Worm (Caenorhabditis elegans) whole organism, L1 larva: ENCODE measurements around the gene dyf-11.
A peak's percentile ranks its signal among the peaks of the same experiment; 100 is the strongest.

Experiments
- C16A3.4 ChIP-seq: fragments of 150-350 bp; optimal IDR thresholded peaks from 2 replicates; lab custom pipeline; 2014; ENCODE audit warnings: missing biosample characterization, missing genetic modification characterization
- C34B4.2 ChIP-seq: sonication (generic microtip); optimal IDR thresholded peaks from 2 replicates; lab custom pipeline; 2017; ENCODE audit warnings: mild to moderate bottlenecking, missing genetic modification characterization, missing compliant biosample characterization
- Y116A8C.19 ChIP-seq: sonication (generic microtip); optimal IDR thresholded peaks from 2 replicates; lab custom pipeline; 2016; ENCODE audit warnings: missing compliant biosample characterization, missing genetic modification characterization, borderline replicate concordance
- aha-1 ChIP-seq: fragments of 150-350 bp; optimal IDR thresholded peaks from 2 replicates; lab custom pipeline; 2014; ENCODE audit warnings: missing biosample characterization, missing genetic modification characterization
- alr-1 ChIP-seq: fragments of 200-800 bp; sonication (Bioruptor generic); optimal IDR thresholded peaks from 2 replicates; lab custom pipeline; 2018; ENCODE audit warnings: borderline replicate concordance, mild to moderate bottlenecking, missing genetic modification characterization, missing compliant biosample characterization
- ama-1 ChIP-seq: fragments of 150-350 bp; optimal IDR thresholded peaks from 2 replicates; lab custom pipeline; 2014
- blmp-1 ChIP-seq: fragments of 150-350 bp; optimal IDR thresholded peaks from 2 replicates; lab custom pipeline; 2014; ENCODE audit warnings: missing biosample characterization, missing genetic modification characterization
- ceh-82 ChIP-seq, 3 experiments: fragments of 150-350 bp in 1 of 3; sonication (generic microtip) in 2 of 3; optimal IDR thresholded peaks; 2 replicates each; lab custom pipeline; 2014 to 2017; ENCODE audit warnings: missing biosample characterization in 3 of 3, missing genetic modification characterization in 3 of 3
- ceh-90 ChIP-seq: sonication (generic microtip); optimal IDR thresholded peaks from 2 replicates; lab custom pipeline; 2016; ENCODE audit warnings: missing genetic modification characterization, missing compliant biosample characterization
- dsc-1 ChIP-seq: sonication (generic microtip); optimal IDR thresholded peaks from 2 replicates; lab custom pipeline; 2016; ENCODE audit warnings: mild to moderate bottlenecking, missing genetic modification characterization, missing compliant biosample characterization
- efl-1 ChIP-seq, 4 experiments: fragments of 150-350 bp; optimal IDR thresholded peaks in 3 of 4; peaks in 1 of 4; 1 replicate in 1 of 4; 2 replicates in 3 of 4; lab custom pipeline; 2014; ENCODE audit warnings: missing biosample characterization in 2 of 4, missing genetic modification characterization in 2 of 4, missing genetic modification reagents in 2 of 4
- efl-3 ChIP-seq: fragments of 200-800 bp; sonication (Bioruptor generic); optimal IDR thresholded peaks from 2 replicates; lab custom pipeline; 2018; ENCODE audit warnings: mild to moderate bottlenecking, missing genetic modification characterization, missing compliant biosample characterization
- egl-13 ChIP-seq: sonication (generic microtip); optimal IDR thresholded peaks from 2 replicates; lab custom pipeline; 2016; ENCODE audit warnings: missing genotype, missing genetic modification reagents, missing genetic modification characterization, missing compliant biosample characterization
- egl-27 ChIP-seq, 2 experiments: fragments of 150-350 bp in 1 of 2; sonication (generic microtip); optimal IDR thresholded peaks; 3 replicates each; lab custom pipeline; 2017 to 2018; ENCODE audit warnings: missing biosample characterization in 2 of 2, missing genetic modification characterization in 2 of 2, missing genetic modification reagents in 2 of 2
- elt-3 ChIP-seq, 6 experiments: fragments of 150-350 bp in 1 of 6; sonication (generic microtip); optimal IDR thresholded peaks; 2 replicates each; lab custom pipeline; 2017 to 2018; ENCODE audit warnings: missing biosample characterization in 6 of 6, missing genetic modification characterization in 6 of 6, inconsistent platforms in 1 of 6
- ets-5 ChIP-seq: fragments of 200-800 bp; sonication (Bioruptor generic); IDR thresholded peaks from 2 replicates; pipeline ENCODE4 v1.3.6; 2022; ENCODE audit warnings: missing genetic modification characterization, missing compliant biosample characterization
- fkh-10 ChIP-seq: sonication (generic microtip); optimal IDR thresholded peaks from 2 replicates; lab custom pipeline; 2017; ENCODE audit warnings: missing biosample characterization, missing genetic modification reagents, missing genetic modification characterization
- fos-1 ChIP-seq: fragments of 150-350 bp; optimal IDR thresholded peaks from 2 replicates; lab custom pipeline; 2014; ENCODE audit warnings: missing biosample characterization, missing genetic modification characterization
- hlh-17 ChIP-seq: fragments of 200-800 bp; sonication (Bioruptor generic); optimal IDR thresholded peaks from 2 replicates; lab custom pipeline; 2018; ENCODE audit warnings: missing genetic modification characterization, mild to moderate bottlenecking, missing compliant biosample characterization, moderate library complexity, borderline replicate concordance
- jun-1 ChIP-seq: fragments of 150-350 bp; optimal IDR thresholded peaks from 2 replicates; lab custom pipeline; 2014; ENCODE audit warnings: missing biosample characterization, missing genetic modification reagents, missing genetic modification characterization
- lin-13 ChIP-seq: fragments of 150-350 bp; optimal IDR thresholded peaks from 2 replicates; lab custom pipeline; 2014; ENCODE audit warnings: missing biosample characterization, missing genetic modification reagents, missing genetic modification characterization
- lin-14 ChIP-seq: fragments of 200-800 bp; sonication (Bioruptor generic); optimal IDR thresholded peaks from 2 replicates; lab custom pipeline; 2018; ENCODE audit warnings: mild to moderate bottlenecking, missing genetic modification characterization, moderate library complexity, missing compliant biosample characterization
- lin-35 ChIP-seq, 2 experiments: fragments of 150-350 bp; optimal IDR thresholded peaks; 2 replicates each; lab custom pipeline; 2014; ENCODE audit warnings: missing biosample characterization in 2 of 2, missing genetic modification characterization in 2 of 2, missing genetic modification reagents in 2 of 2
- lin-39 ChIP-seq: fragments of 150-350 bp; optimal IDR thresholded peaks from 2 replicates; lab custom pipeline; 2014; ENCODE audit warnings: missing biosample characterization, missing genetic modification reagents, missing genetic modification characterization
- lir-3 ChIP-seq: sonication (generic microtip); optimal IDR thresholded peaks from 2 replicates; lab custom pipeline; 2016; ENCODE audit warnings: mild to moderate bottlenecking, missing genetic modification characterization, moderate library complexity, missing compliant biosample characterization; ENCODE audit not compliant: poor library complexity
- lsy-2 ChIP-seq, 2 experiments: fragments of 150-350 bp; optimal IDR thresholded peaks; 2 replicates each; lab custom pipeline; 2014; ENCODE audit warnings: missing biosample characterization in 2 of 2, missing genetic modification characterization in 2 of 2
- mab-9 ChIP-seq: fragments of 200-800 bp; sonication (Bioruptor generic); IDR thresholded peaks from 2 replicates; pipeline ENCODE4 v1.3.6; 2022; ENCODE audit warnings: missing genetic modification reagents, missing genetic modification characterization, missing compliant biosample characterization
- mef-2 ChIP-seq: fragments of 150-350 bp; optimal IDR thresholded peaks from 2 replicates; lab custom pipeline; 2014; ENCODE audit warnings: missing biosample characterization, missing genetic modification characterization
- mep-1 ChIP-seq: fragments of 150-350 bp; optimal IDR thresholded peaks from 2 replicates; lab custom pipeline; 2014; ENCODE audit warnings: missing biosample characterization, missing genetic modification characterization
- nhr-11 ChIP-seq: fragments of 150-350 bp; optimal IDR thresholded peaks from 2 replicates; lab custom pipeline; 2014; ENCODE audit warnings: missing biosample characterization, missing genetic modification characterization
- nhr-12 ChIP-seq: sonication (generic microtip); optimal IDR thresholded peaks from 2 replicates; lab custom pipeline; 2017; ENCODE audit warnings: missing biosample characterization, missing genetic modification characterization
- nhr-19 ChIP-seq: fragments of 200-800 bp; sonication (Bioruptor generic); conservative IDR thresholded peaks from 2 replicates; pipeline ENCODE4 v1.3.6; 2022; ENCODE audit warnings: missing genetic modification characterization, missing compliant biosample characterization
- nhr-20 ChIP-seq: sonication (generic microtip); optimal IDR thresholded peaks from 2 replicates; lab custom pipeline; 2016; ENCODE audit warnings: mild to moderate bottlenecking, missing genetic modification characterization, missing compliant biosample characterization
- nhr-237 ChIP-seq: fragments of 150-350 bp; optimal IDR thresholded peaks from 2 replicates; lab custom pipeline; 2014; ENCODE audit warnings: missing biosample characterization, missing genetic modification characterization
- nhr-28 ChIP-seq: fragments of 150-350 bp; optimal IDR thresholded peaks from 2 replicates; lab custom pipeline; 2014; ENCODE audit warnings: missing biosample characterization, missing genetic modification characterization
- nhr-47 ChIP-seq: sonication (generic microtip); optimal IDR thresholded peaks from 2 replicates; lab custom pipeline; 2016; ENCODE audit warnings: mild to moderate bottlenecking, missing genetic modification characterization, moderate library complexity, missing compliant biosample characterization
- nhr-76 ChIP-seq: sonication (generic microtip); optimal IDR thresholded peaks from 2 replicates; lab custom pipeline; 2017; ENCODE audit warnings: missing biosample characterization, missing genetic modification characterization
- nhr-85 ChIP-seq: sonication (generic microtip); peaks from one replicate; lab custom pipeline; 2016; ENCODE audit warnings: missing genetic modification characterization, inconsistent platforms, missing compliant biosample characterization
- pag-3 ChIP-seq: sonication (generic microtip); optimal IDR thresholded peaks from 2 replicates; lab custom pipeline; 2017; ENCODE audit warnings: missing genetic modification characterization, mild to moderate bottlenecking, missing compliant biosample characterization, antibody characterized with exemption, borderline replicate concordance; ENCODE audit not compliant: insufficient read depth
- pax-3 ChIP-seq: fragments of 200-800 bp; sonication (Bioruptor generic); optimal IDR thresholded peaks from 2 replicates; lab custom pipeline; 2018; ENCODE audit warnings: mild to moderate bottlenecking, missing genetic modification characterization, moderate library complexity, missing compliant biosample characterization
- skn-1 ChIP-seq: fragments of 150-350 bp; optimal IDR thresholded peaks from 2 replicates; lab custom pipeline; 2014; ENCODE audit warnings: missing biosample characterization, missing genetic modification characterization
- snpc-4 ChIP-seq: fragments of 150-350 bp; optimal IDR thresholded peaks from 2 replicates; lab custom pipeline; 2014; ENCODE audit warnings: missing biosample characterization, missing genetic modification characterization
- snu-23 ChIP-seq: sonication (generic microtip); optimal IDR thresholded peaks from 2 replicates; lab custom pipeline; 2016; ENCODE audit warnings: missing genetic modification characterization, missing compliant biosample characterization
- sox-4 ChIP-seq: sonication (generic microtip); optimal IDR thresholded peaks from 2 replicates; lab custom pipeline; 2016; ENCODE audit warnings: missing genetic modification characterization, missing compliant biosample characterization
- swsn-7 ChIP-seq: sonication (generic microtip); optimal IDR thresholded peaks from 2 replicates; lab custom pipeline; 2016; ENCODE audit warnings: missing genetic modification characterization, missing compliant biosample characterization
- tbx-2 ChIP-seq: sonication (generic microtip); optimal IDR thresholded peaks from 2 replicates; lab custom pipeline; 2016; ENCODE audit warnings: missing genetic modification characterization, missing compliant biosample characterization
- tlp-1 ChIP-seq: fragments of 150-350 bp; optimal IDR thresholded peaks from 2 replicates; lab custom pipeline; 2014; ENCODE audit warnings: missing biosample characterization, missing genetic modification characterization
- unc-130 ChIP-seq: fragments of 150-350 bp; optimal IDR thresholded peaks from 2 replicates; lab custom pipeline; 2017; ENCODE audit warnings: missing biosample characterization, missing genetic modification characterization, inconsistent platforms
- unc-98 ChIP-seq: fragments of 200-800 bp; sonication (Bioruptor generic); IDR thresholded peaks from 2 replicates; pipeline ENCODE4 v1.3.6; 2022; ENCODE audit warnings: missing genetic modification characterization, missing compliant biosample characterization
- vab-15 ChIP-seq: sonication (generic microtip); optimal IDR thresholded peaks from 2 replicates; lab custom pipeline; 2017; ENCODE audit warnings: missing genotype, mild to moderate bottlenecking, missing genetic modification characterization, missing compliant biosample characterization
- xbp-1 ChIP-seq: sonication (generic microtip); optimal IDR thresholded peaks from 2 replicates; lab custom pipeline; 2016; ENCODE audit warnings: missing genetic modification characterization, missing compliant biosample characterization
- zag-1 ChIP-seq: fragments of 150-350 bp; optimal IDR thresholded peaks from 2 replicates; lab custom pipeline; 2014; ENCODE audit warnings: missing biosample characterization, missing genetic modification characterization
- zip-4 ChIP-seq: fragments of 200-800 bp; sonication (Bioruptor generic); optimal IDR thresholded peaks from 2 replicates; lab custom pipeline; 2018; ENCODE audit warnings: mild to moderate bottlenecking, missing genetic modification characterization, moderate library complexity, missing compliant biosample characterization
- ztf-4 ChIP-seq: fragments of 150-350 bp; optimal IDR thresholded peaks from 2 replicates; lab custom pipeline; 2014; ENCODE audit warnings: missing biosample characterization, missing genetic modification characterization

dyf-11 gene

DNA sequence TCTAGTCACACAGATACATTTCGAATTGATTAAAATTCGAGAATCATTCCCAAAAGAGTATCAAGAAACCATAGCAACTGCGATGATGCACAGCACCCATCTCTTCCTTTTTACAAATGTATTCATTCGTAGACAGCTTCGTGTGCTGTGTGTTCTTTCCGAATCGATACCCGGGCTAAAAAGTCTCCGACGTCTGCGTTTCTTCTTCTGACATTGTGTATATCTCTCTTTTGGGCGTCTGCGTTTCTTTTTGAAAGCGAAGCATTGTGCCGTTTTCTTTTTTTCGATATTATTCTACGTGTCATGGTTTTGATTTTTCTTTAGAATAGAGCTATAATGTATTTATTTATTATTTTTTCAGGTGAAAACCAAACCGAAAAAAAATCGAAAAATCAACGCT lies 24.4 kb downstream of the dyf-11 start, which contains the start of gene attf-5 (continued):
- TF ChIP-seq nhr-28 (tag; lab: Kevin White, UChicago) (no peak), jun-1 (tag; lab: Kevin White, UChicago) (no peak), lin-39 (tag; lab: Kevin White, UChicago) (no peak), ama-1 (lab: Kevin White, UChicago) (no peak), efl-1 (optimal IDR thresholded peaks at IDR 0.05; lab: Kevin White, UChicago) (peak; percentile 33 to 52), efl-1 (GFP tag; optimal IDR thresholded peaks at IDR 0.05 in 1 of 2; lab: Kevin White, UChicago) (no peak), snu-23 (GFP tag; lab: Kevin White, UChicago) (peak; percentile 28), tlp-1 (tag; lab: Kevin White, UChicago) (no peak), pag-3 (tag; lab: Kevin White, UChicago) (no peak), swsn-7 (tag; lab: Kevin White, UChicago) (peak; percentile 4), ceh-90 (no peak), nhr-11 (tag; lab: Kevin White, UChicago) (no peak), blmp-1 (peak; percentile 21), lin-35 (GFP tag; optimal IDR thresholded peaks at IDR 0.05; lab: Kevin White, UChicago) (peak in 1 of 2 experiments; percentile 33), sox-4 (tag; lab: Kevin White, UChicago) (no peak), tbx-2 (tag; lab: Kevin White, UChicago) (no peak), fos-1 (tag; lab: Kevin White, UChicago) (no peak), nhr-19 (GFP tag; lab: Robert Waterston, UW) (no peak), aha-1 (tag; lab: Kevin White, UChicago) (no peak), nhr-237 (no peak), mab-9 (GFP tag; lab: Robert Waterston, UW) (no peak), fkh-10 (GFP tag; lab: Kevin White, UChicago) (no peak), C16A3.4 (tag; lab: Kevin White, UChicago) (no peak), ztf-4 (tag; lab: Kevin White, UChicago) (no peak), nhr-20 (peak; percentile 29), ets-5 (no peak), lin-13 (GFP tag; lab: Kevin White, UChicago) (no peak), nhr-12 (tag; lab: Kevin White, UChicago) (no peak), ceh-82 (tag; optimal IDR thresholded peaks at IDR 0.05; lab: Kevin White, UChicago) (peak in 1 of 3 experiments; percentile 25), elt-3 (tag; optimal IDR thresholded peaks at IDR 0.05; lab: Kevin White, UChicago) (no peak), dsc-1 (no peak), nhr-47 (tag; lab: Kevin White, UChicago) (peak; percentile 29), zip-4 (GFP tag; lab: Kevin White, UChicago) (no peak), mep-1 (tag; lab: Kevin White, UChicago) (peak; percentile 34), xbp-1 (tag; lab: Kevin White, UChicago) (peak; percentile 13), lsy-2 (tag; optimal IDR thresholded peaks at IDR 0.05; lab: Kevin White, UChicago) (peak in 1 of 2 experiments; percentile 35), C34B4.2 (no peak), skn-1 (tag; lab: Kevin White, UChicago) (peak; percentile 43), egl-27 (tag; optimal IDR thresholded peaks at IDR 0.05; lab: Kevin White, UChicago) (no peak), efl-3 (no peak), hlh-17 (no peak), unc-98 (GFP tag; lab: Robert Waterston, UW) (no peak), lin-14 (no peak), egl-13 (tag; lab: Kevin White, UChicago) (no peak), snpc-4 (tag; lab: Kevin White, UChicago) (no peak), pax-3 (tag; lab: Kevin White, UChicago) (no peak), nhr-76 (no peak), nhr-85 (tag; lab: Kevin White, UChicago) (no peak), alr-1 (no peak), Y116A8C.19 (tag; lab: Kevin White, UChicago) (no peak), zag-1 (tag; lab: Kevin White, UChicago) (no peak), mef-2 (no peak), unc-130 (tag; lab: Kevin White, UChicago) (no peak), vab-15 (no peak), lir-3 (tag; lab: Kevin White, UChicago) (no peak)
